Worm (Caenorhabditis elegans) whole organism, early embryonic: Measurements from ENCODE around the gene fbxa-141.

ENCODE experiments used
- B0310.2 ChIP-seq: sonication (generic microtip); optimal IDR thresholded peaks from 2 replicates; lab custom pipeline; 2016; ENCODE audit warnings: mild to moderate bottlenecking, missing genetic modification characterization, missing compliant biosample characterization
- F13C5.2 ChIP-seq: sonication (generic microtip); optimal IDR thresholded peaks from 2 replicates; lab custom pipeline; 2017; ENCODE audit warnings: mild to moderate bottlenecking, missing genetic modification characterization, inconsistent platforms, missing compliant biosample characterization
- aly-1 ChIP-seq: sonication (generic microtip); optimal IDR thresholded peaks from 2 replicates; lab custom pipeline; 2016; ENCODE audit warnings: missing genetic modification characterization, missing compliant biosample characterization
- ama-1 ChIP-seq: fragments of 150-350 bp; optimal IDR thresholded peaks from 2 replicates; lab custom pipeline; 2014
- ceh-13 ChIP-seq: fragments of 200-800 bp; sonication (Bioruptor generic); optimal IDR thresholded peaks from 2 replicates; lab custom pipeline; 2018; ENCODE audit warnings: mild to moderate bottlenecking, missing genetic modification characterization, missing compliant biosample characterization
- ceh-36 ChIP-seq: sonication (generic microtip); optimal IDR thresholded peaks from 2 replicates; lab custom pipeline; 2016; ENCODE audit warnings: missing genetic modification characterization, inconsistent platforms, missing compliant biosample characterization
- ets-7 ChIP-seq: sonication (generic microtip); optimal IDR thresholded peaks from 2 replicates; lab custom pipeline; 2016; ENCODE audit warnings: missing genotype, missing genetic modification characterization, missing compliant biosample characterization
- flt-1 ChIP-seq: fragments of 200-800 bp; sonication (Bioruptor generic); IDR thresholded peaks from 2 replicates; pipeline ENCODE4 v1.3.6; 2022; ENCODE audit warnings: missing genetic modification characterization, missing compliant biosample characterization
- hmbx-1 ChIP-seq: sonication (generic microtip); optimal IDR thresholded peaks from 2 replicates; lab custom pipeline; 2016; ENCODE audit warnings: mild to moderate bottlenecking, missing genetic modification characterization, missing compliant biosample characterization
- hmg-4 ChIP-seq: fragments of 200-800 bp; sonication (Bioruptor generic); optimal IDR thresholded peaks from 2 replicates; lab custom pipeline; 2018; ENCODE audit warnings: mild to moderate bottlenecking, missing genetic modification characterization, missing compliant biosample characterization
- hnd-1 ChIP-seq: sonication (generic microtip); optimal IDR thresholded peaks from 2 replicates; lab custom pipeline; 2016; ENCODE audit warnings: missing genetic modification characterization, missing compliant biosample characterization
- pes-1 ChIP-seq: fragments of 200-800 bp; sonication (Bioruptor generic); IDR thresholded peaks from 2 replicates; pipeline ENCODE4 v1.3.6; 2022; ENCODE audit warnings: missing genetic modification reagents, missing genetic modification characterization, missing compliant biosample characterization
- scrt-1 ChIP-seq: fragments of 200-800 bp; sonication (Bioruptor generic); IDR thresholded peaks from 2 replicates; pipeline ENCODE4 v1.3.6; 2022; ENCODE audit warnings: missing genetic modification characterization, missing compliant biosample characterization
- sea-1 ChIP-seq: fragments of 200-800 bp; sonication (Bioruptor generic); conservative IDR thresholded peaks from 2 replicates; pipeline ENCODE4 v1.3.6; 2022; ENCODE audit warnings: missing genetic modification characterization, missing compliant biosample characterization
- tbx-11 ChIP-seq: fragments of 200-800 bp; sonication (Bioruptor generic); IDR thresholded peaks from 2 replicates; pipeline ENCODE4 v1.3.6; 2022; ENCODE audit warnings: missing genetic modification characterization, missing compliant biosample characterization
- tbx-37 ChIP-seq: fragments of 200-800 bp; sonication (Bioruptor generic); conservative IDR thresholded peaks from 2 replicates; pipeline ENCODE4 v1.3.6; 2022; ENCODE audit warnings: missing genetic modification reagents, missing genetic modification characterization, missing compliant biosample characterization
- tra-4 ChIP-seq: sonication (generic microtip); optimal IDR thresholded peaks from 2 replicates; lab custom pipeline; 2017; ENCODE audit warnings: missing genetic modification characterization, missing compliant biosample characterization

fbxa-141 gene

DNA sequence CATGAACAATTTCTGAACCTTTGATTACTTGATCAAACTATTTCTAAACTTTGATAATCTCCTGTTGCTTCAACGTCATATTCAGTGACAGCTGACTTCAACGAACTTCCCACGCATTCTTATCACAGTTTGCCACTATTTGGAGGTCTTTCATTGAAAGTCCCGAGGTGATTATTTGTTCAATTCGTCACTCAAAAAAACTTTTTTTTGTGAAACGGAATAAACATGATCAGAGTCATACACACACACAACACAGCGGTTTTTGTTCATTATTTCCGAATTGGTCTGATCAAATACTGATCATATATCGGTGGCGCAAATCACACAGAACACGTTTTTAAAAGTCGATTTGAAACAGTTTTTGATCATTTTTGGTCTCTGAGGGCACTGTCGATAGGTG is 43.7 kb upstream of the fbxa-141 start:
- no peak for TF ChIP-seq hnd-1 (tag; lab: Kevin White, UChicago)
- TF ChIP-seq ets-7 (tag; lab: Kevin White, UChicago) = no peak
- TF ChIP-seq ceh-13 (GFP tag; lab: Kevin White, UChicago) = no peak
- no peak for TF ChIP-seq scrt-1 (GFP tag; lab: Robert Waterston, UW)
- no peak for TF ChIP-seq hmg-4
- no peak for TF ChIP-seq sea-1 (GFP tag; lab: Robert Waterston, UW)
- TF ChIP-seq tbx-37 = no peak
- no peak for TF ChIP-seq F13C5.2 (tag; lab: Kevin White, UChicago)
- TF ChIP-seq flt-1 (GFP tag; lab: Robert Waterston, UW) = no peak
- no peak for TF ChIP-seq pes-1
- no peak for TF ChIP-seq ceh-36 (tag; lab: Kevin White, UChicago)
- TF ChIP-seq ama-1 = no peak

DNA sequence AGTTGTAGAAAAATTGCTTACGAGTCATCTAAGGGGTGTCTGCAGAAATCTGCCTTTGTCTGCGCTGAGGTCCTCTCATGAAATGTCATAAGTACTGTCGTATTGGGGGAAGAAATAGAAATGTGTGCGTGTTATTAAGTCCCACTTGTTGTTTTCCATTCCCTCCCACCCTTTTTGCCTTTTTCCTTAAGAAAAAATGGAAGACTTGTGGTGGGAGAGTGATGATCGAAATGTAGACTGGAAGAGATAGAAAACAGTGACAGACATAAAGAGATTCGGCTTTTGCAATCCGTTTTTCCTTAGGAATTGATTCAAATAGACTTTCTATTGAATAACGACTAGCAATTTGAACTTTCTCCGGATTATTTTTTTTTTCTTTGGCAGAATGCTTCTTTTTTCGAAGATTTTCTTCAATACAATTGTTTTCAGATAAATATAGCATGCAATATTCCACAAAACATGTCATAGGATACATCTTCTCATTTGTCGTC is 37.0 kb upstream of the fbxa-141 start, which contains the start of gene ram-5:
TSS of gene ram-5 (plus strand) at position 441 of the 491 bp plus-strand sequence.
- TF ChIP-seq F13C5.2 (tag; lab: Kevin White, UChicago) (no peak), ceh-36 (tag; lab: Kevin White, UChicago) (no peak), hmg-4 (no peak), aly-1 (no peak), hnd-1 (tag; lab: Kevin White, UChicago) (no peak), ama-1 (no peak), pes-1 (no peak), scrt-1 (GFP tag; lab: Robert Waterston, UW) (no peak), ets-7 (tag; lab: Kevin White, UChicago) (no peak), tra-4 (tag; lab: Kevin White, UChicago) (no peak), hmbx-1 (tag; lab: Kevin White, UChicago) (no peak), tbx-37 (no peak), B0310.2 (tag; lab: Kevin White, UChicago) (no peak), tbx-11 (no peak), flt-1 (GFP tag; lab: Robert Waterston, UW) (no peak), sea-1 (GFP tag; lab: Robert Waterston, UW) (no peak), ceh-13 (GFP tag; lab: Kevin White, UChicago) (no peak)

DNA sequence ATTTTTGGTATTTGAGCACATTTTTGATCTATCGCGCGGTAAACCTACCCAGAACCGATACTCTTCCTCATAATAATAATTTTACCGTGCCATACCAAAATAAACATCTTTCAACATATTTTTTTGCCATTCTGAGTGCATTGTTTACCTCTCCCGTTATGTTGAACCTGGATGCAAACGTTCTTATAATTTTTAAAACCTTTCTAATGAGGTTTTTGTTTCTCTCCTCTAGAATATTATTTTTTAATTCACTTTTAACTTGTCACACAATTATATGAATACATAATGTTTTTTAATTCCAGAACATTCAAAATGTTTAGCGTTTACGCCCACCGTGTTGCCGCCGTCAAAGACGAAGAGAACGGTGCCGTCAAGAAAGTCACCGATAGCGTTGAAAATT is 32.8 kb upstream of the fbxa-141 start, which contains the start of gene enri-2:
TSS of gene enri-2 (plus strand) at position 301 of the 400 bp plus-strand sequence.
- no peak for TF ChIP-seq pes-1
- TF ChIP-seq ama-1 = no peak
- TF ChIP-seq hmg-4 = no peak
- no peak for TF ChIP-seq hnd-1 (tag; lab: Kevin White, UChicago)
- TF ChIP-seq hmbx-1 (tag; lab: Kevin White, UChicago) = no peak
- no peak for TF ChIP-seq sea-1 (GFP tag; lab: Robert Waterston, UW)
- no peak for TF ChIP-seq tbx-37
- no peak for TF ChIP-seq B0310.2 (tag; lab: Kevin White, UChicago)
- no peak for TF ChIP-seq flt-1 (GFP tag; lab: Robert Waterston, UW)
- no peak for TF ChIP-seq scrt-1 (GFP tag; lab: Robert Waterston, UW)
- no peak for TF ChIP-seq ets-7 (tag; lab: Kevin White, UChicago)
- no peak for TF ChIP-seq ceh-36 (tag; lab: Kevin White, UChicago)
- TF ChIP-seq tbx-11 = no peak
- TF ChIP-seq ceh-13 (GFP tag; lab: Kevin White, UChicago) = no peak
- no peak for TF ChIP-seq F13C5.2 (tag; lab: Kevin White, UChicago)

DNA sequence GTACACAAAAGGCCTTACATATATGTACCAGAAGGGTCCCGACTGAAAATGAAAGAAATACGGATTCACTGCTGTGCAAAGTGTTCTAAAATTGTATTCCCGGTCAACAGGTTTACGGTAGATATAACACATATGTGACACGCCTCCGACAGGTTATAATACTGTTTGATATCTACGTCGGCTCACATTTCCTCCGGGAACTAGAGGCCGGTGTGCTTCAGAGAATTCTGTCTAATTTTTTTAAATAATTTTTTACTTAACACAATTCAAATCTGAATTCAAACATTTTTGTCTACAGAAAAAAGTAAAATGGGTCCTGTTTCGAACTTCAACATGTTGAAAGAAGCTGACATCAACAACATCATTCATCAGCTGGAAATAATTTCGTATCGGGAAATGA is 30.5 kb upstream of the fbxa-141 start, which contains the start of gene T24C2.3:
TSS of gene T24C2.3 (plus strand) at position 301 of the 400 bp plus-strand sequence.
- TF ChIP-seq hmg-4 (no peak), sea-1 (GFP tag; lab: Robert Waterston, UW) (no peak), ceh-13 (GFP tag; lab: Kevin White, UChicago) (no peak), F13C5.2 (tag; lab: Kevin White, UChicago) (no peak), tbx-37 (no peak), flt-1 (GFP tag; lab: Robert Waterston, UW) (no peak), hnd-1 (tag; lab: Kevin White, UChicago) (no peak), hmbx-1 (tag; lab: Kevin White, UChicago) (no peak), ets-7 (tag; lab: Kevin White, UChicago) (no peak), B0310.2 (tag; lab: Kevin White, UChicago) (no peak), scrt-1 (GFP tag; lab: Robert Waterston, UW) (no peak), pes-1 (no peak), tra-4 (tag; lab: Kevin White, UChicago) (no peak), ama-1 (no peak)

DNA sequence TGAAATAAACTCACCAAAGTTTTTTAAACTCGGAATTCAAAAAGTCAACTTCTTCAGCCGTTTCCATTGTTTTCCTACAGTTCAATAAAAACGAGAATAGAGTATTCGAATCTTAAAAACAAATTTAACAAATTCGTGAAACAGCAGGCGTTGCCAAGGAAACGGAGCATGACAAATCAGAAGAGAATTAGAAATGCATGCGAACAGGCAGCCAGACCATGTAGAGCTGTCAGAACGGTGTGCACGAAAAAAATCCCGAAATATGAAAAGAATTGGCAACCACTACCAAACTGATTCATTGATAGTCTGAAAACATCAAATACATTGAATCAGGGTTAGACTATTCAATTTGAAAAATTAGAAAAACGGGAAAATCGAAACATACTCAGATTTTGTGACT is 29.3 kb upstream of the fbxa-141 start, which contains the start of gene fbxa-81:
TSS of gene fbxa-81 (minus strand) at position 101 of the 400 bp plus-strand sequence.
- TF ChIP-seq flt-1 (GFP tag; lab: Robert Waterston, UW) (no peak), sea-1 (GFP tag; lab: Robert Waterston, UW) (no peak)

DNA sequence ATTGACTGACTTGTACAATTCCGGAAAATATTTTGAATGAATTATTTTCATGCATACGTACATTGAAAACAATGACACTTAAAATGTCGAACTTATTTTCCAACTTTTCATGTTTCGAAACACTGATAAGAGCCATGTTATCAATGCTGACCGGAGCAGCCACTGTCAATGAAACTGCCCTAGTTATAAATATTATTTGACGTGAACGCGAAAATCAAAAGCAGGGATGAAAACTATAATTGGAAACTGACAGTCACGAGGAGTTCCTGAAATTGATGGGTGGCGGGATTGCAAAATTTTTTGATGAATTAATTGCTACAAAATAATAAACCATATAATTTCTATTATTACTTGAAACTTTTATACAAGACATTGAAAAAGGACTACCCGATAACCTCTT is 26.8 kb upstream of the fbxa-141 start:
- TF ChIP-seq flt-1 (GFP tag; lab: Robert Waterston, UW) = no peak
- TF ChIP-seq ama-1 = no peak
- TF ChIP-seq hnd-1 (tag; lab: Kevin White, UChicago) = no peak
- TF ChIP-seq ceh-36 (tag; lab: Kevin White, UChicago) = no peak
- TF ChIP-seq scrt-1 (GFP tag; lab: Robert Waterston, UW) = no peak
- TF ChIP-seq tbx-37 = no peak
- TF ChIP-seq ceh-13 (GFP tag; lab: Kevin White, UChicago) = no peak

DNA sequence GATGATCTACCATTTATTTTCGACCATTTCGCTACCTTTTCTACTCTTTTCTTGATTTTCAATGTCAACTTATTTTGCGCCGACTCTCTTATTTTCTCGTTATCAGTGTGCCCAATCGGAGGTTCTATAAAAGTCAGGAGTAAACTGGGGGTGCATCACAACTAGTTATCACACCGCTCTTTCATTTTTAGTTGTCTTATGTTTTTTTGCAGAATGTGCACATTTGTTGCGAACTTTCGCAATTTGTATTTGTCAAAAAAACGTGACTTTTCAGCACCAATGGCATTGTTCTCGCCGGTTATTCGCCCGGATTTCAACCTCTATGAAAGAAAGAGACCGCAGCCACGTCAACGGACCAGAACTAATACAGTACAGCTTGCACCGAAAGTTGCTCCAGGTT is 24.9 kb upstream of the fbxa-141 start:
- TF ChIP-seq hmg-4 = no peak
- no peak for TF ChIP-seq ama-1
- TF ChIP-seq ceh-36 (tag; lab: Kevin White, UChicago) = no peak
- TF ChIP-seq ets-7 (tag; lab: Kevin White, UChicago) = no peak
- TF ChIP-seq sea-1 (GFP tag; lab: Robert Waterston, UW) = no peak
- TF ChIP-seq pes-1 = no peak
- TF ChIP-seq B0310.2 (tag; lab: Kevin White, UChicago) = no peak
- no peak for TF ChIP-seq tra-4 (tag; lab: Kevin White, UChicago)
- no peak for TF ChIP-seq tbx-11
- no peak for TF ChIP-seq aly-1
- TF ChIP-seq F13C5.2 (tag; lab: Kevin White, UChicago) = no peak
- no peak for TF ChIP-seq hmbx-1 (tag; lab: Kevin White, UChicago)
- TF ChIP-seq tbx-37 = no peak
- no peak for TF ChIP-seq flt-1 (GFP tag; lab: Robert Waterston, UW)
